Worm (Caenorhabditis elegans): ENCODE measurements around the gene C28A5.6.

- no peak for TF ChIP-seq skn-1 (tag; optimal IDR thresholded peaks at IDR 0.05)
- no peak for TF ChIP-seq mdl-1 (tag; optimal IDR thresholded peaks at IDR 0.05)
Measured at ce11 chrIII:4456579-4456978, 27.3 kb upstream of the C28A5.6 start.
